Worm (Caenorhabditis elegans) whole organism, early embryonic: ENCODE data around the gene sre-1.

Experiments
- B0310.2 ChIP-seq: sonication (generic microtip); optimal IDR thresholded peaks from 2 replicates; lab custom pipeline; 2016; ENCODE audit warnings: mild to moderate bottlenecking, missing genetic modification characterization, missing compliant biosample characterization
- F13C5.2 ChIP-seq: sonication (generic microtip); optimal IDR thresholded peaks from 2 replicates; lab custom pipeline; 2017; ENCODE audit warnings: mild to moderate bottlenecking, missing genetic modification characterization, inconsistent platforms, missing compliant biosample characterization
- aly-1 ChIP-seq: sonication (generic microtip); optimal IDR thresholded peaks from 2 replicates; lab custom pipeline; 2016; ENCODE audit warnings: missing genetic modification characterization, missing compliant biosample characterization
- ama-1 ChIP-seq: fragments of 150-350 bp; optimal IDR thresholded peaks from 2 replicates; lab custom pipeline; 2014
- ceh-13 ChIP-seq: fragments of 200-800 bp; sonication (Bioruptor generic); optimal IDR thresholded peaks from 2 replicates; lab custom pipeline; 2018; ENCODE audit warnings: mild to moderate bottlenecking, missing genetic modification characterization, missing compliant biosample characterization
- ceh-36 ChIP-seq: sonication (generic microtip); optimal IDR thresholded peaks from 2 replicates; lab custom pipeline; 2016; ENCODE audit warnings: missing genetic modification characterization, inconsistent platforms, missing compliant biosample characterization
- ets-7 ChIP-seq: sonication (generic microtip); optimal IDR thresholded peaks from 2 replicates; lab custom pipeline; 2016; ENCODE audit warnings: missing genotype, missing genetic modification characterization, missing compliant biosample characterization
- flt-1 ChIP-seq: fragments of 200-800 bp; sonication (Bioruptor generic); IDR thresholded peaks from 2 replicates; pipeline ENCODE4 v1.3.6; 2022; ENCODE audit warnings: missing genetic modification characterization, missing compliant biosample characterization
- hmbx-1 ChIP-seq: sonication (generic microtip); optimal IDR thresholded peaks from 2 replicates; lab custom pipeline; 2016; ENCODE audit warnings: mild to moderate bottlenecking, missing genetic modification characterization, missing compliant biosample characterization
- hmg-4 ChIP-seq: fragments of 200-800 bp; sonication (Bioruptor generic); optimal IDR thresholded peaks from 2 replicates; lab custom pipeline; 2018; ENCODE audit warnings: mild to moderate bottlenecking, missing genetic modification characterization, missing compliant biosample characterization
- hnd-1 ChIP-seq: sonication (generic microtip); optimal IDR thresholded peaks from 2 replicates; lab custom pipeline; 2016; ENCODE audit warnings: missing genetic modification characterization, missing compliant biosample characterization
- pes-1 ChIP-seq: fragments of 200-800 bp; sonication (Bioruptor generic); IDR thresholded peaks from 2 replicates; pipeline ENCODE4 v1.3.6; 2022; ENCODE audit warnings: missing genetic modification reagents, missing genetic modification characterization, missing compliant biosample characterization
- scrt-1 ChIP-seq: fragments of 200-800 bp; sonication (Bioruptor generic); IDR thresholded peaks from 2 replicates; pipeline ENCODE4 v1.3.6; 2022; ENCODE audit warnings: missing genetic modification characterization, missing compliant biosample characterization
- sea-1 ChIP-seq: fragments of 200-800 bp; sonication (Bioruptor generic); conservative IDR thresholded peaks from 2 replicates; pipeline ENCODE4 v1.3.6; 2022; ENCODE audit warnings: missing genetic modification characterization, missing compliant biosample characterization
- tbx-11 ChIP-seq: fragments of 200-800 bp; sonication (Bioruptor generic); IDR thresholded peaks from 2 replicates; pipeline ENCODE4 v1.3.6; 2022; ENCODE audit warnings: missing genetic modification characterization, missing compliant biosample characterization
- tbx-37 ChIP-seq: fragments of 200-800 bp; sonication (Bioruptor generic); conservative IDR thresholded peaks from 2 replicates; pipeline ENCODE4 v1.3.6; 2022; ENCODE audit warnings: missing genetic modification reagents, missing genetic modification characterization, missing compliant biosample characterization
- tra-4 ChIP-seq: sonication (generic microtip); optimal IDR thresholded peaks from 2 replicates; lab custom pipeline; 2017; ENCODE audit warnings: missing genetic modification characterization, missing compliant biosample characterization

Gene sre-1

ce11 chrII:7719039-7719438 lies 9.5 kb downstream of the sre-1 start:
- TF ChIP-seq ets-7 (tag; lab: Kevin White, UChicago) (no peak), ama-1 (lab: Kevin White, UChicago) (no peak), ceh-13 (GFP tag; lab: Kevin White, UChicago) (no peak), tbx-11 (GFP tag; lab: Robert Waterston, UW) (no peak), aly-1 (no peak), B0310.2 (no peak)

- TF ChIP-seq flt-1: no peak
- TF ChIP-seq scrt-1 (GFP tag; lab: Robert Waterston, UW): no peak
These were observed 11.0 kb downstream of the sre-1 start for ce11 chrII:7720479-7720878.

ce11 chrII:7722784-7723183 lies 13.3 kb downstream of the sre-1 start:
- TF ChIP-seq F13C5.2 (no peak), ama-1 (lab: Kevin White, UChicago) (no peak), hmbx-1 (tag; lab: Kevin White, UChicago) (no peak), tbx-11 (GFP tag; lab: Robert Waterston, UW) (no peak), sea-1 (no peak), hmg-4 (GFP tag; lab: Kevin White, UChicago) (no peak), ceh-13 (GFP tag; lab: Kevin White, UChicago) (no peak)

ce11 chrII:7724603-7725002 lies 15.1 kb downstream of the sre-1 start, which contains the start of gene cpna-2:
Gene cpna-2, plus strand, starts transcription at chrII:7724903.
- TF ChIP-seq tbx-37 (GFP tag; lab: Robert Waterston, UW) (no peak), tra-4 (tag; lab: Kevin White, UChicago) (no peak)

- no peak for TF ChIP-seq tbx-11 (GFP tag; lab: Robert Waterston, UW)
- TF ChIP-seq hmbx-1 (tag; lab: Kevin White, UChicago): no peak
- no peak for TF ChIP-seq tbx-37 (GFP tag; lab: Robert Waterston, UW)
- no peak for TF ChIP-seq tra-4 (tag; lab: Kevin White, UChicago)
- TF ChIP-seq flt-1: no peak
- TF ChIP-seq hmg-4 (GFP tag; lab: Kevin White, UChicago): no peak
- TF ChIP-seq aly-1: no peak
- TF ChIP-seq ceh-36: no peak
These were observed 27.2 kb downstream of the sre-1 start for ce11 chrII:7736725-7737124.

- TF ChIP-seq tbx-11 (GFP tag; lab: Robert Waterston, UW) (no peak), ets-7 (tag; lab: Kevin White, UChicago) (no peak), ceh-36 (no peak), hmg-4 (GFP tag; lab: Kevin White, UChicago) (no peak), hnd-1 (tag; lab: Kevin White, UChicago) (no peak), B0310.2 (no peak), aly-1 (no peak), ama-1 (lab: Kevin White, UChicago) (no peak)
These were observed 44.0 kb downstream of the sre-1 start, which contains the start of gene trx-1 for ce11 chrII:7753500-7753899. Gene trx-1, minus strand, starts transcription at chrII:7753600.

- TF ChIP-seq ceh-36 (no peak), ceh-13 (GFP tag; lab: Kevin White, UChicago) (no peak), tbx-37 (GFP tag; lab: Robert Waterston, UW) (no peak), scrt-1 (GFP tag; lab: Robert Waterston, UW) (no peak), ets-7 (tag; lab: Kevin White, UChicago) (no peak), B0310.2 (no peak), sea-1 (no peak), tra-4 (tag; lab: Kevin White, UChicago) (no peak), hnd-1 (tag; lab: Kevin White, UChicago) (no peak), F13C5.2 (no peak), pes-1 (no peak), hmg-4 (GFP tag; lab: Kevin White, UChicago) (no peak), hmbx-1 (tag; lab: Kevin White, UChicago) (no peak), aly-1 (no peak), flt-1 (no peak), ama-1 (lab: Kevin White, UChicago) (no peak), tbx-11 (GFP tag; lab: Robert Waterston, UW) (no peak)
These were observed 45.6 kb downstream of the sre-1 start, which contains the start of the genes B0228.6 and B0228.1 for ce11 chrII:7755116-7755571. Gene B0228.6, minus strand, starts transcription at chrII:7755166. Gene B0228.1, plus strand, starts transcription at chrII:7755343.

- TF ChIP-seq hnd-1 (tag; lab: Kevin White, UChicago) (peak; percentile 20), ceh-36 (no peak), tbx-11 (GFP tag; lab: Robert Waterston, UW) (peak; percentile 64), ceh-13 (GFP tag; lab: Kevin White, UChicago) (peak; percentile 45), tra-4 (tag; lab: Kevin White, UChicago) (no peak), scrt-1 (GFP tag; lab: Robert Waterston, UW) (peak; percentile 69), flt-1 (peak; percentile 52), sea-1 (peak; percentile 78), tbx-37 (GFP tag; lab: Robert Waterston, UW) (peak; percentile 50; the same call in 1 of the 2 replicates)
These were observed 47.3 kb downstream of the sre-1 start for ce11 chrII:7756810-7757209.
